Fruit fly (Drosophila melanogaster) whole organism, wandering third instar larva: ENCODE data around the gene escl.

Experiments used
- Abd-B ChIP-seq: fragments of >200 bp; optimal IDR thresholded peaks from 2 replicates; lab custom pipeline; 2017; ENCODE audit warnings: missing biosample characterization, missing genetic modification characterization
- CG9705 ChIP-seq: fragments of 200-800 bp; sonication (Bioruptor generic); optimal IDR thresholded peaks from 2 replicates; lab custom pipeline; 2018; ENCODE audit warnings: missing biosample characterization, mild to moderate bottlenecking, missing genetic modification characterization
- CrebA ChIP-seq: fragments of 200-800 bp; sonication (Bioruptor generic); optimal IDR thresholded peaks from 2 replicates; lab custom pipeline; 2016; ENCODE audit warnings: missing biosample characterization, mild to moderate bottlenecking, missing genetic modification characterization, borderline replicate concordance
- Dif ChIP-seq: fragments of 200-275, 200-300 bp; sonication (Bioruptor generic); optimal IDR thresholded peaks from 2 replicates; lab custom pipeline; 2018; ENCODE audit warnings: missing biosample characterization, missing genetic modification characterization; ENCODE audit not compliant: partially characterized antibody
- GATAd ChIP-seq: sonication (Bioruptor generic); optimal IDR thresholded peaks from 2 replicates; lab custom pipeline; 2016; ENCODE audit warnings: missing biosample characterization, missing genetic modification characterization
- HLH106 ChIP-seq: fragments of 200-800 bp; optimal IDR thresholded peaks from 3 replicates; lab custom pipeline; 2019; ENCODE audit warnings: missing biosample characterization, mild to moderate bottlenecking, missing genetic modification characterization, moderate library complexity
- Hnf4 ChIP-seq: fragments of 200-800 bp; sonication (Bioruptor generic); optimal IDR thresholded peaks from 2 replicates; lab custom pipeline; 2016; ENCODE audit warnings: missing biosample characterization, mild to moderate bottlenecking, missing genetic modification characterization
- Hr78 ChIP-seq: fragments of >200 bp; optimal IDR thresholded peaks from 2 replicates; lab custom pipeline; 2017; ENCODE audit warnings: missing biosample characterization, missing genetic modification characterization
- Mio ChIP-seq: sonication (Bioruptor generic); optimal IDR thresholded peaks from 2 replicates; lab custom pipeline; 2016; ENCODE audit warnings: missing biosample characterization, missing genetic modification characterization
- Myc ChIP-seq: fragments of >200 bp; optimal IDR thresholded peaks from 2 replicates; lab custom pipeline; 2017
- N ChIP-seq: fragments of >200 bp; optimal IDR thresholded peaks from 2 replicates; lab custom pipeline; 2018; ENCODE audit warnings: missing biosample characterization, missing external identifiers, missing genetic modification characterization
- OdsH ChIP-seq: fragments of 200-800 bp; sonication (Bioruptor generic); optimal IDR thresholded peaks from 2 replicates; lab custom pipeline; 2016; ENCODE audit warnings: missing biosample characterization, mild to moderate bottlenecking, missing genetic modification characterization
- Rel ChIP-seq, 2 experiments: fragments of 200-800 bp; sonication (Bioruptor generic) in 1 of 2; optimal IDR thresholded peaks; 2 replicates in 1 of 2; 3 replicates in 1 of 2; lab custom pipeline; 2016 to 2019; ENCODE audit warnings: mild to moderate bottlenecking in 2 of 2, missing biosample characterization in 2 of 2, missing genetic modification characterization in 2 of 2, moderate library complexity in 1 of 2
- Sp1 ChIP-seq: fragments of 200-800 bp; sonication (Bioruptor generic); optimal IDR thresholded peaks from 3 replicates; lab custom pipeline; 2019; ENCODE audit warnings: missing biosample characterization, mild to moderate bottlenecking, missing genetic modification characterization, moderate library complexity
- Vsx2 ChIP-seq: fragments of 200-300, 225-300 bp; sonication (Bioruptor generic); optimal IDR thresholded peaks from 2 replicates; lab custom pipeline; 2018; ENCODE audit warnings: missing biosample characterization, missing genetic modification characterization; ENCODE audit not compliant: partially characterized antibody
- br ChIP-seq: fragments of 200-800 bp; sonication (Bioruptor generic); optimal IDR thresholded peaks from 2 replicates; lab custom pipeline; 2016; ENCODE audit warnings: missing biosample characterization, missing genetic modification characterization
- brk ChIP-seq: fragments of 200-800 bp; sonication (Bioruptor generic); optimal IDR thresholded peaks from 2 replicates; lab custom pipeline; 2016; ENCODE audit warnings: missing biosample characterization, mild to moderate bottlenecking, missing genetic modification characterization
- dl ChIP-seq, 2 experiments: fragments of 175-275, 200-275 bp in 1 of 2; fragments of 200-275 bp in 1 of 2; sonication (Bioruptor generic); optimal IDR thresholded peaks; lab custom pipeline; 2018; ENCODE audit warnings: mild to moderate bottlenecking in 2 of 2, missing biosample characterization in 2 of 2, missing genetic modification characterization in 2 of 2, moderate library complexity in 2 of 2; ENCODE audit not compliant: partially characterized antibody in 2 of 2, insufficient read depth in 1 of 2
- dmrt93B ChIP-seq: fragments of 200-800 bp; sonication (Bioruptor generic); optimal IDR thresholded peaks from 2 replicates; lab custom pipeline; 2018; ENCODE audit warnings: missing biosample characterization, mild to moderate bottlenecking, missing genetic modification characterization
- dsf ChIP-seq: sonication (Bioruptor generic); optimal IDR thresholded peaks from 2 replicates; lab custom pipeline; 2016; ENCODE audit warnings: missing biosample characterization, missing genetic modification characterization, borderline replicate concordance
- ey ChIP-seq: fragments of 200-800 bp; sonication (Bioruptor generic); optimal IDR thresholded peaks from 2 replicates; lab custom pipeline; 2016; ENCODE audit warnings: missing biosample characterization, missing genetic modification characterization
- foxo ChIP-seq, 2 experiments: fragments of 200-800 bp; sonication (Bioruptor generic); optimal IDR thresholded peaks; 2 replicates in 1 of 2; 3 replicates in 1 of 2; lab custom pipeline; 2016 to 2017; ENCODE audit warnings: missing biosample characterization in 2 of 2, missing genetic modification characterization in 2 of 2
- fru ChIP-seq: fragments of 200-800 bp; sonication (Bioruptor generic); optimal IDR thresholded peaks from 3 replicates; lab custom pipeline; 2016; ENCODE audit warnings: missing biosample characterization, mild to moderate bottlenecking, missing genetic modification characterization
- h ChIP-seq: fragments of 200-800 bp; sonication (Bioruptor generic); optimal IDR thresholded peaks from 3 replicates; lab custom pipeline; 2016; ENCODE audit warnings: missing biosample characterization, mild to moderate bottlenecking, missing genetic modification characterization
- lola ChIP-seq: fragments of >200 bp; optimal IDR thresholded peaks from 2 replicates; lab custom pipeline; 2017; ENCODE audit warnings: missing biosample characterization, missing genetic modification characterization
- pan ChIP-seq: fragments of >200 bp; optimal IDR thresholded peaks from 2 replicates; lab custom pipeline; 2017
- psq ChIP-seq: fragments of 200-800 bp; sonication (Bioruptor generic); optimal IDR thresholded peaks from 3 replicates; lab custom pipeline; 2017; ENCODE audit warnings: missing biosample characterization, mild to moderate bottlenecking, missing genetic modification characterization, moderate library complexity
- rgr ChIP-seq: fragments of 200-800 bp; sonication (Bioruptor generic); optimal IDR thresholded peaks from 3 replicates; lab custom pipeline; 2016; ENCODE audit warnings: missing biosample characterization, mild to moderate bottlenecking, missing genetic modification characterization
- sage ChIP-seq: fragments of 200-800 bp; sonication (Bioruptor generic); optimal IDR thresholded peaks from 2 replicates; lab custom pipeline; 2016; ENCODE audit warnings: missing biosample characterization, mild to moderate bottlenecking, missing genetic modification characterization
- sv ChIP-seq: fragments of 200-800 bp; sonication (Bioruptor generic); optimal IDR thresholded peaks from 3 replicates; lab custom pipeline; 2016; ENCODE audit warnings: missing biosample characterization, missing genetic modification characterization
- tai ChIP-seq: sonication (Bioruptor generic); optimal IDR thresholded peaks from 2 replicates; lab custom pipeline; 2016; ENCODE audit warnings: missing biosample characterization, missing genetic modification characterization
- usp ChIP-seq: fragments of >200 bp; optimal IDR thresholded peaks from 2 replicates; lab custom pipeline; 2017; ENCODE audit warnings: missing biosample characterization, missing genetic modification characterization
- woc ChIP-seq: sonication (Bioruptor generic); optimal IDR thresholded peaks from 2 replicates; lab custom pipeline; 2016; ENCODE audit warnings: missing biosample characterization, mild to moderate bottlenecking, missing genetic modification characterization

The escl gene

DNA sequence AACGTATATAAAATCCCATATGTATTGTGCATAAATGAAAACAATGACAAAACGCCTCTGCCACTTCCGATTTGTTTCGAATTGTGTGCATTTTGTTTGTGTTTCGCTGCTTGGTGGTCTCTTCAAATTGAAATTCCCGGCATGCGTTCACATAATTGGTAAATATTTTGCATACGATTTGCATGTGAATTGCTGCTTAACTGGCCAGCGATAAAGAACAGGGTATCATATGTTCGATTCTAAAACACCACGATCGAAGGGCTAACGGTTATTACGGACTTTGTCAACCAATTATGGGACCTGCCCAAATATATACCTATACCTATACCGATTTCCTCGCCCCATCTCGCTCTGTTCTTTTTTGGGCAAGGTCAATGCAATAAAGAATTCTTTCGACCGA lies 37.4 kb downstream of the escl start:
- no peak for TF ChIP-seq tai (GFP tag; lab: Kevin White, UChicago)
- TF ChIP-seq lola: no peak
- no peak for TF ChIP-seq sv (GFP tag; lab: Kevin White, UChicago)
- no peak for TF ChIP-seq Myc (lab: Kevin White, UChicago)
- no peak for TF ChIP-seq dmrt93B (GFP tag; lab: Kevin White, UChicago)
- TF ChIP-seq OdsH (GFP tag; lab: Kevin White, UChicago): no peak
- TF ChIP-seq Vsx2 (GFP tag; lab: Kevin White, UChicago): no peak
- TF ChIP-seq brk (GFP tag; lab: Kevin White, UChicago): no peak
- no peak for TF ChIP-seq N
- TF ChIP-seq Hnf4 (GFP tag; lab: Kevin White, UChicago): no peak
- no peak for TF ChIP-seq CG9705 (GFP tag; lab: Kevin White, UChicago)
- TF ChIP-seq psq: no peak
- TF ChIP-seq GATAd (GFP tag; lab: Kevin White, UChicago): no peak
- TF ChIP-seq Dif (GFP tag; lab: Kevin White, UChicago): no peak
- TF ChIP-seq rgr (GFP tag; lab: Kevin White, UChicago): no peak

DNA sequence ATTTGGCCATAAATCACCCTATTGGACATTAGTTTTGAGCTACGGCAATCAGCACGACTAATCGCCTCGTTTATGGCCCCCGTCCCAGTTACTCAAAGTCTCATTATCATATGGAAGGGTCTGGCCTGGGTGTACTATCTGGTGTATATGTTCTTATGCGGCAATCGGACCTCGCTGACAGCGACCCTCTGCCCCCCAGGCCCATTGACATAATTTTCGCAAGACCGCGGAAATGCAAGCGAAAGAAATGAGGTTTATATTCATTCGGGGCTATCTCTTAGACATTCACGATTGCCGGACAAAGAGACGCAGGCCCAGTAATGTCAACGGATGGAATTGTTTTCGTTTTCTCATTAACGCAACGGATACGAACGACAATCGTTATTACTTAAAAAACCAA lies 38.1 kb downstream of the escl start:
- TF ChIP-seq OdsH (GFP tag; lab: Kevin White, UChicago): no peak
- TF ChIP-seq brk (GFP tag; lab: Kevin White, UChicago): no peak
- TF ChIP-seq Rel (GFP tag; optimal IDR thresholded peaks at IDR 0.05; lab: Kevin White, UChicago): no peak
- no peak for TF ChIP-seq Rel (tag; optimal IDR thresholded peaks at IDR 0.05; lab: Kevin White, UChicago)
- no peak for TF ChIP-seq tai (GFP tag; lab: Kevin White, UChicago)
- no peak for TF ChIP-seq Hr78
- TF ChIP-seq sv (GFP tag; lab: Kevin White, UChicago): no peak
- TF ChIP-seq Vsx2 (GFP tag; lab: Kevin White, UChicago): no peak
- TF ChIP-seq dsf (GFP tag; lab: Kevin White, UChicago): no peak
- TF ChIP-seq woc (GFP tag; lab: Kevin White, UChicago): no peak
- no peak for TF ChIP-seq CrebA (GFP tag; lab: Kevin White, UChicago)
- no peak for TF ChIP-seq usp (GFP tag; lab: Kevin White, UChicago)
- no peak for TF ChIP-seq GATAd (GFP tag; lab: Kevin White, UChicago)
- no peak for TF ChIP-seq fru (GFP tag; lab: Kevin White, UChicago)
- TF ChIP-seq Mio: no peak
- no peak for TF ChIP-seq HLH106 (tag; lab: Kevin White, UChicago)
- TF ChIP-seq, all 38 proteins: peak for 0

DNA sequence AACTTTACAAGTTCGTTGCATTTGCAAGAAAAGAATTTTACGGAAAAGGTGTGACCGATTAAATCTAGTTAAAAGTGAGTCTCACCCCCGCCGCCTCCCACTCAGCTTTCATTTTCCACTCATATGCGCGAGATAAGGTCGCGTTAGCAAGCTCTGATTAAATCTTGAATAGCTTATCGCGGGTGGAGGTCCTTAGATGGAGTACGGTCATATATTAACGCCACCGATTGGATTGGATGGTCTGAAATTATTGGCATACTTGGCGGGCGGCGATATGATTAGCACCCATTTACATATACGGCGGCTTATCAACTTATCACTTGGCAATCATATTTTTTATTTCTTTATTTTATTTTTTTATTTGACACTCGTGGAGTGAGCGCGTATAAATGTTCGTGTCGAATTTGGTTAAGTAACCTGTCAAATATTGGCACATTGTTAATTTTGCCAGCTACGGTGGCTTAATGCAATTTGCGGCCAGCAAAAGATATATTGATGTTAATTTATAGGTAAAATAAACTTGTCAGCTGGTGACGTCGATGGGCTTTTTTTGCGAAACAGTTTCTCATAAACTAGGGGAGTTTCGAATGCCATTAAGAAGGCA lies 39.0 kb downstream of the escl start:
- TF ChIP-seq Dif (GFP tag; lab: Kevin White, UChicago) (peak; percentile 2), Sp1 (GFP tag; lab: Kevin White, UChicago) (peak; percentile 48), GATAd (GFP tag; lab: Kevin White, UChicago) (no peak), Hnf4 (GFP tag; lab: Kevin White, UChicago) (no peak), h (peak; percentile 67), Abd-B (GFP tag; lab: Kevin White, UChicago) (no peak), foxo (GFP tag; optimal IDR thresholded peaks at IDR 0.05; lab: Kevin White, UChicago) (no peak), Mio (no peak), sv (GFP tag; lab: Kevin White, UChicago) (no peak), CG9705 (GFP tag; lab: Kevin White, UChicago) (no peak), Rel (GFP tag; optimal IDR thresholded peaks at IDR 0.05; lab: Kevin White, UChicago) (no peak), Rel (tag; optimal IDR thresholded peaks at IDR 0.05; lab: Kevin White, UChicago) (peak; percentile 15), pan (lab: Kevin White, UChicago) (no peak), br (GFP tag; lab: Kevin White, UChicago) (peak; percentile 51), OdsH (GFP tag; lab: Kevin White, UChicago) (no peak), brk (GFP tag; lab: Kevin White, UChicago) (no peak)

DNA sequence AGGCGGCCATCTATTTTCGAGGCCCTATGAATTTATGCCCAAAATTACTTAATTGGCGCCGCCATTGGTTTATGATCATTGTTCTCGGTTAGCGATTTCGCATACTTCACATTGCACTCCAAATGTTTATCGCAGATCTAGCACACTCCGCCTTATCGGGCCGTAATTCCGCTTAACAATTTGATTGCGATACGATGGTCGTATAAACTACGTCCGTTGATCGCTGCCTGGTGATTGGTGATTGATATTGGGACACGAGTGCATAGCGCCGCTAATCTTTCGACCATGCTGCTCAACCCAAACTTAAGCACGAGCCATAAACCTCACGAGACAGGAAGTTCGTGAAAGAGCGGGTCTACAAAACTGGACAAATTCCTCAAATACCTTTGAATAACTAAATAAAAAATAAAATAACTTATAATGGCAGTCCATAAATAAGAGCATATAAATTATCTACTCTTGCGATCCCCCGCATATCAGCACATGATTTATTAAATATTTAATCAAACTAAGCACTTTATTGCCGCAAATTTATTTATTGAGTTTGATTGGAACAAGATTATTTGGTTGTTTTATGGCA lies 39.9 kb downstream of the escl start:
- TF ChIP-seq br (GFP tag; lab: Kevin White, UChicago) (peak; percentile 15), N (no peak), HLH106 (tag; lab: Kevin White, UChicago) (no peak), Myc (lab: Kevin White, UChicago) (no peak), sv (GFP tag; lab: Kevin White, UChicago) (no peak), sage (no peak), dl (GFP tag; optimal IDR thresholded peaks at IDR 0.05; lab: Kevin White, UChicago; ENCODE audit: insufficient read depth in 1 of 2, partially characterized antibody in 2 of 2) (no peak), CG9705 (GFP tag; lab: Kevin White, UChicago) (no peak), ey (GFP tag; lab: Kevin White, UChicago) (no peak), Rel (GFP tag; optimal IDR thresholded peaks at IDR 0.05; lab: Kevin White, UChicago) (no peak), Rel (tag; optimal IDR thresholded peaks at IDR 0.05; lab: Kevin White, UChicago) (peak; percentile 7), h (peak; percentile 89), Abd-B (GFP tag; lab: Kevin White, UChicago) (no peak), dmrt93B (GFP tag; lab: Kevin White, UChicago) (no peak), woc (GFP tag; lab: Kevin White, UChicago) (no peak)
